Worm (Caenorhabditis elegans): ENCODE results near the gene ucr-2.2.

The ucr-2.2 gene

DNA sequence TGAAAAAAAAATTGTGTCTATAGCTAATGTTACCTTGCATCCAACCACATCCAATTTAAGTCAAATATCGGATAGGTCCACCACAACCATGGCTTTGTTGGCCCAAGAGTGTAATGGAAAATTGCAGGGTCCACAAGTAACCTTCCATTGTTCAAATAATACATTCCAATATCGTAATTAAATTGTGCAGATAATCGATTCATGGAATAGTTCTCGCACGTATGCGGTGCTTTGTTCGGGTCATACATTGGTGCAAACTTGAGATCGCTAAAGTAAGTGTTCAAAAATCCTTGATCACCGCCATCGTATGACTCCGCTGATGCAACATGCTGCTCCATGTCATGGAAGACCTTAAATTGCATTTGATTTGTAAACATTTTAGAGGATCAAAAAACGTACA, 10.6 kb upstream of the ucr-2.2 start:
- no peak for TF ChIP-seq alr-1 (tag; optimal IDR thresholded peaks at IDR 0.05)
- TF ChIP-seq snpc-4 (tag; optimal IDR thresholded peaks at IDR 0.05), result no peak
- no peak for TF ChIP-seq aly-2 (tag; optimal IDR thresholded peaks at IDR 0.05)
- TF ChIP-seq sma-9 (GFP tag; optimal IDR thresholded peaks at IDR 0.05), result no peak
- TF ChIP-seq sma-9 (tag; optimal IDR thresholded peaks at IDR 0.05), result no peak
- no peak for TF ChIP-seq F13H6.1 (tag; optimal IDR thresholded peaks at IDR 0.05)
- no peak for TF ChIP-seq ceh-16 (tag; optimal IDR thresholded peaks at IDR 0.05)
- TF ChIP-seq zag-1 (tag; optimal IDR thresholded peaks at IDR 0.05), result no peak
- no peak for TF ChIP-seq peb-1 (tag; optimal IDR thresholded peaks at IDR 0.05)
- TF ChIP-seq nhr-11 (tag; optimal IDR thresholded peaks at IDR 0.05), result no peak

DNA sequence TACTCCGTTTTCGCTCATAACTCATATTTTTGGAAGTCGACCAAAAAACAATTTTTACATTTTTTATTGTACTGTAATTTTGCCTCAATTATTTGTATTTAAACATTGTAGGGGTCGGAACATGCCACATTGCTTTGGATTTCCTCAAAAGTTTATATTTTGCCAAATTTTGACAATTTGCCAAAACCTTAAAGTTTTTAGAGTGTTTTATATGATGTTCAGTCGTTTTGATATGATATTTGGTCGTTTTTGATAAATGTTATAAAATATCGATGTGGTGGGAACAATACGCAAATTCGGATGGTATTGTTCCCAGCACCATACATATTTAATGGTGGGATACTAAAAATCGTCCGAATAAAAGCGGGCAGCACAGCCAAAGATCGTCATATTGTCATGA, 9.6 kb upstream of the ucr-2.2 start, which contains the start of gene T10B10.9:
Gene T10B10.9, plus strand, starts transcription at position 301 of the 400 bp plus-strand sequence.
- TF ChIP-seq nhr-25 (tag; optimal IDR thresholded peaks at IDR 0.05) (no peak), mdl-1 (tag; optimal IDR thresholded peaks at IDR 0.05) (no peak), nhr-6 (tag; optimal IDR thresholded peaks at IDR 0.05) (no peak), ztf-11 (tag; optimal IDR thresholded peaks at IDR 0.05) (no peak), peb-1 (tag; optimal IDR thresholded peaks at IDR 0.05) (no peak), sma-9 (GFP tag; optimal IDR thresholded peaks at IDR 0.05) (no peak), sma-9 (tag; optimal IDR thresholded peaks at IDR 0.05) (no peak), crh-2 (tag; optimal IDR thresholded peaks at IDR 0.05) (no peak), Y55F3AM.14 (GFP tag; optimal IDR thresholded peaks at IDR 0.05) (no peak), C34F6.9 (tag; optimal IDR thresholded peaks at IDR 0.05) (no peak), fos-1 (tag; optimal IDR thresholded peaks at IDR 0.05) (no peak), nhr-21 (tag; optimal IDR thresholded peaks at IDR 0.05) (no peak), nhr-129 (tag; optimal IDR thresholded peaks at IDR 0.05) (no peak), ztf-1 (GFP tag; conservative IDR thresholded peaks at IDR 0.05) (no peak), nhr-77 (tag; optimal IDR thresholded peaks at IDR 0.05) (no peak), elt-1 (tag; optimal IDR thresholded peaks at IDR 0.05) (no peak), nhr-10 (tag; optimal IDR thresholded peaks at IDR 0.05) (no peak), ama-1 (optimal IDR thresholded peaks at IDR 0.05) (no peak), gmeb-1 (tag; optimal IDR thresholded peaks at IDR 0.05) (no peak), unc-55 (GFP tag; optimal IDR thresholded peaks at IDR 0.05) (no peak)

DNA sequence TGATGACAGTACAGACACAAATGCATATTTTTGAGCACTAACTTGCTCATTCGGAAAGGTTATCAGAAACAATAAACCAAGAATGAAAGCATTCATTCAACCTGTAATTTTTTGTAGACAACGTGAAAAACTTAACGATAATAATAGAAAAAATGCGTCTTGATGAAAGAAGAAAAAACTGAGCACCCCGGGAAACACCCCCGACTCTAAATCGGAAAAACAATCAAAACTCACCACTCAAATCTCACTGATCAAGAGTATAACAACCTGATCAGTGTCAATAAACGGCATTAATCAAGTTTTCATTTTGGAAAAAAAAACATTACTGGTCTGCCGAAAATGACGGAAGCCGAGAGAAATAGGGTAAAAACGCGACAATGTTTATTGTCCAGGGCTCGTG, 7.6 kb upstream of the ucr-2.2 start, which contains the start of gene T10B10.8:
Gene T10B10.8, minus strand, starts transcription at position 101 of the 400 bp plus-strand sequence.
- TF ChIP-seq nhr-21 (tag; optimal IDR thresholded peaks at IDR 0.05) (no peak), aly-2 (tag; optimal IDR thresholded peaks at IDR 0.05) (no peak), sem-4 (tag; optimal IDR thresholded peaks at IDR 0.05) (no peak), nhr-6 (tag; optimal IDR thresholded peaks at IDR 0.05) (no peak), nhr-11 (tag; optimal IDR thresholded peaks at IDR 0.05) (no peak), ztf-1 (GFP tag; conservative IDR thresholded peaks at IDR 0.05) (no peak), snpc-4 (tag; optimal IDR thresholded peaks at IDR 0.05) (no peak), unc-62 (GFP tag; optimal IDR thresholded peaks at IDR 0.05) (no peak), crh-2 (tag; optimal IDR thresholded peaks at IDR 0.05) (no peak), mdl-1 (tag; optimal IDR thresholded peaks at IDR 0.05) (no peak), nhr-129 (tag; optimal IDR thresholded peaks at IDR 0.05) (no peak), ztf-4 (tag; optimal IDR thresholded peaks at IDR 0.05) (no peak), gmeb-1 (tag; optimal IDR thresholded peaks at IDR 0.05) (no peak), sma-9 (GFP tag; optimal IDR thresholded peaks at IDR 0.05) (no peak), sma-9 (tag; optimal IDR thresholded peaks at IDR 0.05) (no peak)

DNA sequence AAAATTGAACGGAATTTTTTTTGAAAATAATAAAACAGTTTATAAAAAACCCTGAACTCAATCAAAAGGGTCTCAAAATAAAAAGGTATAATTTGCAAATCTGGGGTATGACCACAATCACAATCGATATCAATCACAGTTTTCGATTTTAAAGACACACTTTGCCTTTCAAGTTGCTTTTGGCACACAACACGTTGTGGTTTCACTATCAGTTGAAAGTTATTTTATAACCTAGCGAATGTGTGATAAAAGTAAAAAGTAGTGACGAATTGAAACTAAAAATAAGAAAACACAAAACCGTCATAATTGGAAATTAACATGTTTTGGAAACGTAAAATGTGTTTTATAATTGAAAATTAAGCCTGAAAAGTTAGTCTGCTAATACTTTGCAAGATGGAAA, 6.0 kb upstream of the ucr-2.2 start:
- TF ChIP-seq sma-9 (GFP tag; optimal IDR thresholded peaks at IDR 0.05) (peak; percentile 12), sma-9 (tag; optimal IDR thresholded peaks at IDR 0.05) (no peak), fos-1 (tag; optimal IDR thresholded peaks at IDR 0.05) (peak; percentile 61), mdl-1 (tag; optimal IDR thresholded peaks at IDR 0.05) (no peak), crh-2 (tag; optimal IDR thresholded peaks at IDR 0.05) (peak; percentile 52), gmeb-1 (tag; optimal IDR thresholded peaks at IDR 0.05) (peak; percentile 22), ZK546.5 (tag; optimal IDR thresholded peaks at IDR 0.05) (no peak)

DNA sequence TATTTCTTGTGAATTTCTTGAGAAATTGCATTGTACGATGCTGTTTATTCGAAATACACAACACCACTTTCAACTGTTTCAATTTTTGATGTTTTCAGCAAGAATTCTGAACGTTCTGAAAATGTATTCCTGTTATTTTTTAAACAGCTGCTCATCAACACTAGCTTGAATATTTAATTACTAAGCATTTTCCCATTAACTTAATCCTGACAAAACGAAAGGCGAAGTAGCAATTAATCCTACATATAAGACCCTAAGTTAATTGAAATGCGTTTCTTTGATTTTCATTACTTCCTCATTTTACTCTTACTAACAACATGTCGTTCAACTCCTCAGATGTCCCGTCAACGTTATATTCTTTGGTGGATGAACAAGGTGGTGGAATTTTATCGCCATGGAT, 5.3 kb upstream of the ucr-2.2 start, which contains the start of gene ocr-3:
Gene ocr-3, plus strand, starts transcription at position 301 of the 400 bp plus-strand sequence.
- no peak for TF ChIP-seq ztf-11 (tag; optimal IDR thresholded peaks at IDR 0.05)
- TF ChIP-seq ZK546.5 (tag; optimal IDR thresholded peaks at IDR 0.05), result no peak
- TF ChIP-seq ceh-16 (tag; optimal IDR thresholded peaks at IDR 0.05), result no peak
- no peak for TF ChIP-seq gmeb-1 (tag; optimal IDR thresholded peaks at IDR 0.05)
- TF ChIP-seq sma-3 (GFP tag; optimal IDR thresholded peaks at IDR 0.05), result no peak
- no peak for TF ChIP-seq nhr-21 (tag; optimal IDR thresholded peaks at IDR 0.05)
- TF ChIP-seq nhr-23 (tag; optimal IDR thresholded peaks at IDR 0.05), result no peak
- TF ChIP-seq nhr-77 (tag; optimal IDR thresholded peaks at IDR 0.05), result no peak
- no peak for TF ChIP-seq lin-13 (GFP tag; optimal IDR thresholded peaks at IDR 0.05)

Data from whole organism, L2 larva.